Fruit fly (Drosophila melanogaster): ENCODE measurements around the gene Prosbeta6.
A peak's percentile ranks its signal among the peaks of the same experiment; 100 is the strongest.

Gene Prosbeta6

dm6 chr3L:16612152-16612551 lies 1.9 kb upstream of the Prosbeta6 start, which contains the start of gene CG4101 (continued):
- TF ChIP-seq Smox (GFP tag; optimal IDR thresholded peaks at IDR 0.05) (peak; percentile 85), Blimp-1 (GFP tag; optimal IDR thresholded peaks at IDR 0.05) (peak; percentile 33), Eip93F (GFP tag; optimal IDR thresholded peaks at IDR 0.05) (peak; percentile 64), CG8119 (GFP tag; IDR thresholded peaks at IDR 0.05) (peak; percentile 65; the same call in 2 of the 3 replicates), lz (GFP tag; optimal IDR thresholded peaks at IDR 0.05) (peak; percentile 85), CG1621 (tag; optimal IDR thresholded peaks at IDR 0.05) (peak; percentile 47), CG6276 (GFP tag; optimal IDR thresholded peaks at IDR 0.05) (no peak), CG6792 (GFP tag; optimal IDR thresholded peaks at IDR 0.05) (peak; percentile 71), Lpt (GFP tag; optimal IDR thresholded peaks at IDR 0.05) (peak; percentile 31), CG4318 (GFP tag; optimal IDR thresholded peaks at IDR 0.05) (no peak), CG32006 (GFP tag; optimal IDR thresholded peaks at IDR 0.05) (peak; percentile 71), Ets96B (tag; optimal IDR thresholded peaks at IDR 0.05) (peak; percentile 71), CG31627 (GFP tag; optimal IDR thresholded peaks at IDR 0.05) (peak; percentile 89), Sox15 (GFP tag; optimal IDR thresholded peaks at IDR 0.05) (peak; percentile 59), CG6854 (GFP tag; optimal IDR thresholded peaks at IDR 0.05) (no peak), CG16779 (tag; optimal IDR thresholded peaks at IDR 0.05) (no peak), net (GFP tag; optimal IDR thresholded peaks at IDR 0.05) (peak; percentile 62), CG3919 (GFP tag; optimal IDR thresholded peaks at IDR 0.05) (peak; percentile 79), esn (GFP tag; optimal IDR thresholded peaks at IDR 0.05) (peak; percentile 90), Eip75B (GFP tag; optimal IDR thresholded peaks at IDR 0.05) (peak; percentile 76), Met (GFP tag; optimal IDR thresholded peaks at IDR 0.05) (peak; percentile 79), CG10631 (GFP tag; optimal IDR thresholded peaks at IDR 0.05) (peak; percentile 85), fd85E (GFP tag; optimal IDR thresholded peaks at IDR 0.05) (peak; percentile 10), fkh (GFP tag; optimal IDR thresholded peaks at IDR 0.05) (peak; percentile 42), Sox102F (GFP tag; optimal IDR thresholded peaks at IDR 0.05) (peak; percentile 81), Ets21C (GFP tag; optimal IDR thresholded peaks at IDR 0.05) (peak; percentile 78)

dm6 chr3L:16609120-16609519 lies 1.1 kb downstream of the Prosbeta6 start, which contains the start of gene CG4098:
Gene CG4098 (minus strand): TSS chr3L:16609347.
- TF ChIP-seq fd59A (GFP tag; optimal IDR thresholded peaks at IDR 0.05) (no peak), CG11762 (GFP tag; optimal IDR thresholded peaks at IDR 0.05; ENCODE audit: insufficient read depth) (peak; percentile 15), Hr4 (GFP tag; optimal IDR thresholded peaks at IDR 0.05) (peak; percentile 68), spab (GFP tag; optimal IDR thresholded peaks at IDR 0.05) (no peak), Eip78C (GFP tag) (peak; percentile 85), CG32006 (GFP tag; optimal IDR thresholded peaks at IDR 0.05) (peak; percentile 55), Smox (GFP tag; optimal IDR thresholded peaks at IDR 0.05) (peak; percentile 36), vri (GFP tag; optimal IDR thresholded peaks at IDR 0.05) (peak; percentile 23), ss (GFP tag; optimal IDR thresholded peaks at IDR 0.05) (peak in 1 of 2 experiments; percentile 40), dac (GFP tag; optimal IDR thresholded peaks at IDR 0.05) (peak; percentile 38), Blimp-1 (GFP tag; optimal IDR thresholded peaks at IDR 0.05) (no peak), Sox15 (GFP tag; optimal IDR thresholded peaks at IDR 0.05) (peak; percentile 1), Hr38 (GFP tag; optimal IDR thresholded peaks at IDR 0.05) (peak; percentile 8), Sox14 (GFP tag; optimal IDR thresholded peaks at IDR 0.05) (peak; percentile 65), pdm3 (GFP tag; optimal IDR thresholded peaks at IDR 0.05) (peak; percentile 73), Eip93F (GFP tag; optimal IDR thresholded peaks at IDR 0.05) (no peak), cyc (GFP tag; optimal IDR thresholded peaks at IDR 0.05) (peak; percentile 65), salr (GFP tag; optimal IDR thresholded peaks at IDR 0.05) (peak in 1 of 2 experiments; percentile 10), CG3919 (GFP tag; optimal IDR thresholded peaks at IDR 0.05) (peak; percentile 81), fd85E (GFP tag; optimal IDR thresholded peaks at IDR 0.05) (no peak), Met (GFP tag; optimal IDR thresholded peaks at IDR 0.05) (peak; percentile 39), CG15336 (GFP tag; IDR thresholded peaks at IDR 0.05) (peak; percentile 58), Hr39 (GFP tag; optimal IDR thresholded peaks at IDR 0.05) (peak; percentile 70), CG16779 (tag; optimal IDR thresholded peaks at IDR 0.05) (no peak), Ets21C (GFP tag; optimal IDR thresholded peaks at IDR 0.05) (peak; percentile 14), CG7368 (GFP tag; optimal IDR thresholded peaks at IDR 0.05) (peak; percentile 35), esn (GFP tag; optimal IDR thresholded peaks at IDR 0.05) (peak; percentile 69), OdsH (GFP tag; optimal IDR thresholded peaks at IDR 0.05) (peak; percentile 69), Sox102F (GFP tag; optimal IDR thresholded peaks at IDR 0.05) (peak; percentile 20), Lpt (GFP tag; optimal IDR thresholded peaks at IDR 0.05) (no peak), Ets96B (tag; optimal IDR thresholded peaks at IDR 0.05) (peak; percentile 36), CG11294 (GFP tag; IDR thresholded peaks at IDR 0.05) (peak; percentile 45; the same call in 1 of the 2 replicates), CG1621 (tag; optimal IDR thresholded peaks at IDR 0.05) (peak; percentile 58), Eip75B (GFP tag; optimal IDR thresholded peaks at IDR 0.05) (peak; percentile 32), CG6792 (GFP tag; optimal IDR thresholded peaks at IDR 0.05) (peak; percentile 44), CG34406 (GFP tag; optimal IDR thresholded peaks at IDR 0.05) (peak; percentile 25), CG6854 (GFP tag; optimal IDR thresholded peaks at IDR 0.05) (no peak), lz (GFP tag; optimal IDR thresholded peaks at IDR 0.05) (peak; percentile 59), CG10669 (GFP tag; optimal IDR thresholded peaks at IDR 0.05) (peak; percentile 13)

Measured in whole organism, prepupa.